Fruit fly (Drosophila melanogaster): ENCODE data around the gene CG12219.

The CG12219 gene

dm6 chrX:6287842-6288241, 13.2 kb downstream of the CG12219 start, which contains the start of the genes Top3beta and wuho (continued):
- peak; percentile 63; the same call in 1 of the 2 replicates for TF ChIP-seq hbn (GFP tag; IDR thresholded peaks at IDR 0.05; ENCODE audit: partially characterized antibody)

dm6 chrX:6283470-6283869, 17.6 kb downstream of the CG12219 start, which contains the start of gene CG11700:
Gene CG11700 (minus strand): TSS chrX:6283575.
- TF ChIP-seq tgo (GFP tag; IDR thresholded peaks at IDR 0.05) = no peak
- no peak for TF ChIP-seq pnt (GFP tag; optimal IDR thresholded peaks at IDR 0.05)
- TF ChIP-seq Deaf1 (tag; optimal IDR thresholded peaks at IDR 0.05) = peak; percentile 4
- TF ChIP-seq vvl (GFP tag; IDR thresholded peaks at IDR 0.05) = 0 out of 2 replicates have a peak, but pooled peaks have one; percentile 13
- no peak for TF ChIP-seq bab2 (GFP tag; optimal IDR thresholded peaks at IDR 0.05)
- no peak for TF ChIP-seq HHEX (GFP tag; optimal IDR thresholded peaks at IDR 0.05)
- no peak for TF ChIP-seq CG15696 (tag; optimal IDR thresholded peaks at IDR 0.05)
- peak; percentile 55 for TF ChIP-seq cg (GFP tag; optimal IDR thresholded peaks at IDR 0.05)
- 0 out of 2 replicates have a peak, but pooled peaks have one; percentile 16 for TF ChIP-seq aop (GFP tag; IDR thresholded peaks at IDR 0.05)
- no peak for TF ChIP-seq PHDP (tag; optimal IDR thresholded peaks at IDR 0.05)
- no peak for TF ChIP-seq CG18476 (GFP tag; optimal IDR thresholded peaks at IDR 0.05)
- peak; percentile 54 for TF ChIP-seq gsb-n (tag; optimal IDR thresholded peaks at IDR 0.05)
- TF ChIP-seq nom (GFP tag; optimal IDR thresholded peaks at IDR 0.05) = peak; percentile 50
- TF ChIP-seq abd-A (tag; optimal IDR thresholded peaks at IDR 0.05) = no peak
- no peak for TF ChIP-seq esg (GFP tag; conservative IDR thresholded peaks at IDR 0.05)
- no peak for TF ChIP-seq hbn (GFP tag; IDR thresholded peaks at IDR 0.05; ENCODE audit: partially characterized antibody)
- TF ChIP-seq zfh2 (GFP tag; optimal IDR thresholded peaks at IDR 0.05) = no peak
- no peak for TF ChIP-seq NK7.1 (GFP tag; optimal IDR thresholded peaks at IDR 0.05)
- TF ChIP-seq Atf3 (GFP tag; optimal IDR thresholded peaks at IDR 0.05) = no peak
- no peak for TF ChIP-seq CG8281 (tag; optimal IDR thresholded peaks at IDR 0.05)
- no peak for TF ChIP-seq gce (GFP tag; IDR thresholded peaks at IDR 0.05)
- no peak for TF ChIP-seq wor (GFP tag; IDR thresholded peaks at IDR 0.05)
- peak; percentile 2 for TF ChIP-seq Jarid2 (GFP tag; optimal IDR thresholded peaks at IDR 0.05)
- TF ChIP-seq schlank (tag; optimal IDR thresholded peaks at IDR 0.05) = no peak
- TF ChIP-seq GATAe (GFP tag; conservative IDR thresholded peaks at IDR 0.05) = no peak
- no peak for TF ChIP-seq Stat92E (GFP tag; optimal IDR thresholded peaks at IDR 0.05)
- TF ChIP-seq CG34422 (GFP tag; IDR thresholded peaks at IDR 0.05) = no peak
- TF ChIP-seq sna (GFP tag; IDR thresholded peaks at IDR 0.05; ENCODE audit: partially characterized antibody) = no peak
- TF ChIP-seq maf-S (GFP tag; optimal IDR thresholded peaks at IDR 0.05) = no peak
- no peak for TF ChIP-seq Nf-YB (GFP tag; optimal IDR thresholded peaks at IDR 0.05)
- TF ChIP-seq cas (GFP tag; IDR thresholded peaks at IDR 0.05) = no peak
- TF ChIP-seq CG7928 (GFP tag; optimal IDR thresholded peaks at IDR 0.05) = no peak
- TF ChIP-seq shn (GFP tag; optimal IDR thresholded peaks at IDR 0.05) = no peak
- no peak for TF ChIP-seq eve (GFP tag; optimal IDR thresholded peaks at IDR 0.05)
- no peak for TF ChIP-seq prd (optimal IDR thresholded peaks at IDR 0.05)
- no peak for TF ChIP-seq prd (GFP tag; IDR thresholded peaks at IDR 0.05)
- TF ChIP-seq CG8089 (GFP tag; optimal IDR thresholded peaks at IDR 0.05) = no peak
- no peak for TF ChIP-seq CG10979 (tag; optimal IDR thresholded peaks at IDR 0.05)
- no peak for TF ChIP-seq CG6813 (GFP tag; optimal IDR thresholded peaks at IDR 0.05)
- TF ChIP-seq pum (GFP tag; optimal IDR thresholded peaks at IDR 0.05) = no peak
- TF ChIP-seq CG12219 (GFP tag; optimal IDR thresholded peaks at IDR 0.05) = no peak
- TF ChIP-seq Dfd (GFP tag; optimal IDR thresholded peaks at IDR 0.05) = no peak
- no peak for TF ChIP-seq CG32767 (GFP tag; IDR thresholded peaks at IDR 0.05)
- no peak for TF ChIP-seq lmd (GFP tag; IDR thresholded peaks at IDR 0.05)
- no peak for TF ChIP-seq sim (GFP tag; IDR thresholded peaks at IDR 0.05)
- TF ChIP-seq Trl (optimal IDR thresholded peaks at IDR 0.05) = peak in 1 of 2 experiments; percentile 28
- TF ChIP-seq Trl (GFP tag; optimal IDR thresholded peaks at IDR 0.05) = no peak
- TF ChIP-seq CG7987 (GFP tag; optimal IDR thresholded peaks at IDR 0.05) = no peak
- no peak for TF ChIP-seq CG15479 (GFP tag; optimal IDR thresholded peaks at IDR 0.05)
